Worm (Caenorhabditis elegans): Measurements from ENCODE around the gene F13E9.13.

DNA sequence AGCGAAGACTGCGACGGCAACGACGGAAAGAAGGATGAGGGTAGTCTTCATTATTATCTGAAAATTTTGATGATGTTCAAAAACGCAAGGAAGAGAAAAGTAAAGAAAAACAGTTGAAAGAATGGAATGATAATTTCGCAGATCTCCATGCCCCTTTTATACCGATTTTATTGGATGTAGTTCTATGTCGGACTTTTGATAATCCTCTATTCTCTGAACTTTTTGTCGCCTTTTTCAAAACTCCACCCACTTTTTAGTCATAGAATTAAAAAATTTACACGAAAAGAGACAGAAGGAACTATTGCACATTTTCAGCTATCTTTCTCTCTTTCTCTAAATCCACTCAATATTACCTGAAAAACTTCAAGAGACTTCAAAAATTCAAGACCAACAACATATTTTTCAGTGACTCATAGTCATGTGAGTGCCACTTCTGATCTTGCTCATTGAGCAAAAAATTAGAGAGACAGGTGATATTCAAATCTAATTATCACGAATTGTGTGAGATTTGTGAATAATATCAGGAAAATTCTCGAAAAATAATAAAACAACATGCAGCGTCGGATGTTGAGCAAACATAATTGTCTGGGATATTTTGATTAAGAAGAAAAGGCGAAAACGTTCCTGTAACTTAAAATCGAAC lies 8.6 kb downstream of the F13E9.13 start, which contains the start of gene F13E9.15:
- TF ChIP-seq aly-2 (tag; optimal IDR thresholded peaks at IDR 0.05) (no peak), pha-4 (GFP tag; IDR thresholded peaks at IDR 0.05) (no peak), pha-4 (tag; optimal IDR thresholded peaks at IDR 0.05) (no peak), lir-3 (tag; optimal IDR thresholded peaks at IDR 0.05) (no peak), nhr-11 (tag; optimal IDR thresholded peaks at IDR 0.05) (no peak), T26A8.4 (GFP tag; IDR thresholded peaks at IDR 0.05) (no peak), nhr-76 (tag; optimal IDR thresholded peaks at IDR 0.05) (no peak), ama-1 (optimal IDR thresholded peaks at IDR 0.05) (no peak), mdl-1 (tag; optimal IDR thresholded peaks at IDR 0.05) (no peak), pqm-1 (tag; optimal IDR thresholded peaks at IDR 0.05) (no peak), hlh-30 (tag; optimal IDR thresholded peaks at IDR 0.05; ENCODE audit: insufficient read depth) (no peak), nhr-6 (tag; optimal IDR thresholded peaks at IDR 0.05) (no peak), nhr-25 (tag; optimal IDR thresholded peaks at IDR 0.05; ENCODE audit: borderline replicate concordance, insufficient read depth) (no peak)

All from whole organism, L4 larva.